Fruit fly (Drosophila melanogaster): ENCODE results near the gene Mpi.
A peak's percentile ranks its signal among the peaks of the same experiment; 100 is the strongest.

DNA sequence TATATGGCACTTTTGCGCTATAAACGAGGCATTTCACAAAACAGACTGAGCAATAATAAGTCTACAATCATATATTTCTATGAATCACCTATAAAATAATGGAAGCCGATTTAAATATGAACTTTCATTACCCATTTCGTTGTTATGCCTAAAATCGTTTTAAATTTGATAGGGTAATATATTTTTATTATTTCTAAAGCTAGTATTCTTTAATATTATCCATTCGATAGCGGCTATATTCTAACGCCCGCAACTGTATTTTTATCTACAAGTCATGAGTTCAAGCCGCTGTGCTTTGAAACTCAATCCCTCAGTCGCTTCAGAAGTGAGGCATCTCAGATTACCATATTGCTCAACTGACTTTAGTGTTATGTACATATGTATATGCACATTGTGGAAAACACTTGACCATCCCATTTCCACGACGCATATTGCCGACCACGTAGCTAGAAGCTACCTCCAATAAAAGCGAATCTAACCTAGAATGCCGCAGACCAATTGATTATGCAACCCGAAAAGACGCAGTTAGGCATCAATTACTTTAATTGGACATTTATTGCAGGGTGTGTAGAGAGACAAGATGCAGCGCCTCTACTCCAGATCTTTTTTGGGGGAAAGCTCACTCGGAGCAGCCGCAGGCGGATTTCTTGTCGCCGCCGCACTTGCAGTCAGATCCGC, 24.0 kb downstream of the Mpi start:
- no peak for TF ChIP-seq CG10348 (GFP tag; IDR thresholded peaks at IDR 0.05)
- peak; percentile 8 for TF ChIP-seq EcR (GFP tag; optimal IDR thresholded peaks at IDR 0.05)
- no peak for TF ChIP-seq CG15710 (tag; optimal IDR thresholded peaks at IDR 0.05)
- TF ChIP-seq gl (tag; optimal IDR thresholded peaks at IDR 0.05), result no peak
- TF ChIP-seq CG14655 (GFP tag; optimal IDR thresholded peaks at IDR 0.05), result no peak
- TF ChIP-seq fd96Ca (GFP tag; IDR thresholded peaks at IDR 0.05), result no peak
- no peak for TF ChIP-seq CG17806 (tag; optimal IDR thresholded peaks at IDR 0.05)
- TF ChIP-seq CG8159 (tag; optimal IDR thresholded peaks at IDR 0.05), result peak; percentile 21
- TF ChIP-seq Ets98B (GFP tag; IDR thresholded peaks at IDR 0.05), result no peak

Data from whole organism, pupa.